Fruit fly (Drosophila melanogaster): ENCODE results near the gene CG32091.

Gene CG32091

dm6 chr3L:11586794-11587462 lies 44.3 kb upstream of the CG32091 start (continued):
- peak in 1 of 2 experiments; percentile 2 for TF ChIP-seq chif (GFP tag; optimal IDR thresholded peaks at IDR 0.05)
- TF ChIP-seq Bgb (GFP tag; IDR thresholded peaks at IDR 0.05; ENCODE audit: partially characterized antibody) = peak; percentile 37; the same call in 1 of the 2 replicates
- no peak for TF ChIP-seq cas (GFP tag; IDR thresholded peaks at IDR 0.05)
- TF ChIP-seq Dek (tag; optimal IDR thresholded peaks at IDR 0.05) = no peak
- TF ChIP-seq Awh (GFP tag; IDR thresholded peaks at IDR 0.05) = no peak
- no peak for TF ChIP-seq CG7786 (GFP tag; optimal IDR thresholded peaks at IDR 0.05)
- no peak for TF ChIP-seq CG2712 (tag; optimal IDR thresholded peaks at IDR 0.05)
- no peak for TF ChIP-seq CG4282 (GFP tag; optimal IDR thresholded peaks at IDR 0.05)
- no peak for TF ChIP-seq ac (GFP tag; optimal IDR thresholded peaks at IDR 0.05)
- TF ChIP-seq C15 (GFP tag; IDR thresholded peaks at IDR 0.05) = no peak
- no peak for TF ChIP-seq otp (GFP tag; IDR thresholded peaks at IDR 0.05)
- TF ChIP-seq NK7.1 (GFP tag; optimal IDR thresholded peaks at IDR 0.05) = no peak
- no peak for TF ChIP-seq disco-r (GFP tag; optimal IDR thresholded peaks at IDR 0.05)
- TF ChIP-seq Ssrp (tag; optimal IDR thresholded peaks at IDR 0.05) = no peak
- TF ChIP-seq nerfin-2 (GFP tag; IDR thresholded peaks at IDR 0.05; ENCODE audit: partially characterized antibody) = no peak
- TF ChIP-seq CG11723 (GFP tag; optimal IDR thresholded peaks at IDR 0.05) = no peak
- peak; percentile 63; the same call in 1 of the 3 replicates for TF ChIP-seq CG6791 (GFP tag; IDR thresholded peaks at IDR 0.05; ENCODE audit: partially characterized antibody)
- TF ChIP-seq kay (GFP tag; optimal IDR thresholded peaks at IDR 0.05) = no peak
- TF ChIP-seq Atf6 (GFP tag; IDR thresholded peaks at IDR 0.05) = no peak
- TF ChIP-seq CG13775 (GFP tag; optimal IDR thresholded peaks at IDR 0.05) = no peak
- TF ChIP-seq sug (tag; optimal IDR thresholded peaks at IDR 0.05) = no peak
- TF ChIP-seq CG2202 (tag; optimal IDR thresholded peaks at IDR 0.05) = no peak
- TF ChIP-seq ara (GFP tag; IDR thresholded peaks at IDR 0.05) = no peak
- no peak for TF ChIP-seq Neu2 (GFP tag; optimal IDR thresholded peaks at IDR 0.05; ENCODE audit: borderline replicate concordance)
- TF ChIP-seq CG7839 (tag; optimal IDR thresholded peaks at IDR 0.05) = no peak
- peak; percentile 18 for TF ChIP-seq cg (GFP tag; optimal IDR thresholded peaks at IDR 0.05)
- TF ChIP-seq dan (GFP tag; IDR thresholded peaks at IDR 0.05) = no peak
- no peak for TF ChIP-seq CG17328 (GFP tag; IDR thresholded peaks at IDR 0.05)
- TF ChIP-seq CG9437 (GFP tag; optimal IDR thresholded peaks at IDR 0.05) = no peak
- TF ChIP-seq CG7556 (GFP tag; optimal IDR thresholded peaks at IDR 0.05) = no peak
- TF ChIP-seq vnd (GFP tag; IDR thresholded peaks at IDR 0.05; ENCODE audit: partially characterized antibody) = no peak
- no peak for TF ChIP-seq danr (GFP tag; IDR thresholded peaks at IDR 0.05)
- no peak for TF ChIP-seq CG16779 (GFP tag; IDR thresholded peaks at IDR 0.05)
- TF ChIP-seq YL-1 (GFP tag; optimal IDR thresholded peaks at IDR 0.05) = no peak
- TF ChIP-seq jigr1 (GFP tag; IDR thresholded peaks at IDR 0.05) = no peak
- TF ChIP-seq CG17385 (GFP tag; optimal IDR thresholded peaks at IDR 0.05) = no peak
- no peak for TF ChIP-seq CG17612 (GFP tag; IDR thresholded peaks at IDR 0.05)
- no peak for TF ChIP-seq zf30C (GFP tag; optimal IDR thresholded peaks at IDR 0.05)
- no peak for TF ChIP-seq CG32767 (GFP tag; IDR thresholded peaks at IDR 0.05)
- no peak for TF ChIP-seq CG10366 (GFP tag; IDR thresholded peaks at IDR 0.05)
- TF ChIP-seq aop (GFP tag; IDR thresholded peaks at IDR 0.05) = no peak
- TF ChIP-seq CG5953 (GFP tag; IDR thresholded peaks at IDR 0.05) = no peak
- TF ChIP-seq scrt (GFP tag; optimal IDR thresholded peaks at IDR 0.05) = no peak
- no peak for TF ChIP-seq CG13894 (tag; optimal IDR thresholded peaks at IDR 0.05)
- TF ChIP-seq Ptx1 (GFP tag; IDR thresholded peaks at IDR 0.05) = no peak
- no peak for TF ChIP-seq Optix (GFP tag; IDR thresholded peaks at IDR 0.05)
- TF ChIP-seq Doc2 (GFP tag; IDR thresholded peaks at IDR 0.05) = no peak
- no peak for TF ChIP-seq Fer2 (tag; optimal IDR thresholded peaks at IDR 0.05)
- no peak for TF ChIP-seq prd (optimal IDR thresholded peaks at IDR 0.05)
- TF ChIP-seq prd (GFP tag; IDR thresholded peaks at IDR 0.05) = no peak
- TF ChIP-seq sob (GFP tag; IDR thresholded peaks at IDR 0.05) = no peak
